Worm (Caenorhabditis elegans) whole organism, young adult: ENCODE results near the gene ZK686.3.

Experiments used
- B0035.1 ChIP-seq: sonication (generic microtip); optimal IDR thresholded peaks from 2 replicates; lab custom pipeline; 2016; ENCODE audit warnings: missing genetic modification characterization, mild to moderate bottlenecking, missing compliant biosample characterization, missing genotype, missing genetic modification reagents
- F39B2.1 ChIP-seq: fragments of 200-800 bp; sonication (Bioruptor generic); IDR thresholded peaks from 2 replicates; pipeline ENCODE4 v1.3.6; 2022; ENCODE audit warnings: missing genetic modification reagents, missing genetic modification characterization, missing compliant biosample characterization
- F52B5.7 ChIP-seq: sonication (generic microtip); optimal IDR thresholded peaks from 2 replicates; lab custom pipeline; 2016; ENCODE audit warnings: mild to moderate bottlenecking, missing genetic modification characterization, missing compliant biosample characterization
- F57A8.1 ChIP-seq: fragments of 200-800 bp; sonication (Bioruptor generic); optimal IDR thresholded peaks from 2 replicates; lab custom pipeline; 2018; ENCODE audit warnings: mild to moderate bottlenecking, missing genetic modification characterization, moderate library complexity, missing compliant biosample characterization
- F57C9.4 ChIP-seq: sonication (generic microtip); optimal IDR thresholded peaks from 2 replicates; lab custom pipeline; 2017; ENCODE audit warnings: mild to moderate bottlenecking, missing genetic modification characterization, missing compliant biosample characterization
- K11D2.4 ChIP-seq: fragments of 200-800 bp; sonication (Bioruptor generic); IDR thresholded peaks from 2 replicates; pipeline ENCODE4 v1.3.6; 2022; ENCODE audit warnings: missing genetic modification reagents, missing genetic modification characterization, missing compliant biosample characterization
- T26A5.8 ChIP-seq: sonication (generic microtip); optimal IDR thresholded peaks from 2 replicates; lab custom pipeline; 2016; ENCODE audit warnings: missing genetic modification characterization, missing compliant biosample characterization
- Y67H2A.10 ChIP-seq: fragments of 200-800 bp; sonication (Bioruptor generic); conservative IDR thresholded peaks from 2 replicates; pipeline ENCODE4 v1.3.6; 2022; ENCODE audit warnings: missing genetic modification reagents, missing genetic modification characterization, missing compliant biosample characterization
- akir-1 ChIP-seq: fragments of 200-800 bp; sonication (Bioruptor generic); optimal IDR thresholded peaks from 2 replicates; lab custom pipeline; 2018; ENCODE audit warnings: mild to moderate bottlenecking, missing genetic modification characterization, moderate library complexity, missing compliant biosample characterization
- aptf-3 ChIP-seq: fragments of 200-800 bp; sonication (Bioruptor generic); IDR thresholded peaks from 2 replicates; pipeline ENCODE4 v1.3.6; 2022; ENCODE audit warnings: missing genetic modification characterization, missing compliant biosample characterization
- athp-1 ChIP-seq: sonication (generic microtip); optimal IDR thresholded peaks from 2 replicates; lab custom pipeline; 2017; ENCODE audit warnings: mild to moderate bottlenecking, missing genetic modification characterization, missing compliant biosample characterization
- attf-6 ChIP-seq: fragments of 200-800 bp; sonication (Bioruptor generic); IDR thresholded peaks from 2 replicates; pipeline ENCODE4 v1.3.6; 2022; ENCODE audit warnings: missing genetic modification reagents, missing genetic modification characterization, missing compliant biosample characterization
- bed-1 ChIP-seq: fragments of 200-800 bp; sonication (Bioruptor generic); IDR thresholded peaks from 2 replicates; pipeline ENCODE4 v1.3.6; 2022; ENCODE audit warnings: missing genetic modification reagents, missing genetic modification characterization, missing compliant biosample characterization
- cebp-1 ChIP-seq, 2 experiments: fragments of 200-800 bp in 1 of 2; sonication (Bioruptor generic) in 1 of 2; sonication (generic microtip) in 1 of 2; IDR thresholded peaks in 1 of 2; optimal IDR thresholded peaks in 1 of 2; 2 replicates each; pipeline versions ENCODE4 v1.3.6 to Lab custom; 2017 to 2022; ENCODE audit warnings: missing compliant biosample characterization in 2 of 2, missing genetic modification characterization in 2 of 2, mild to moderate bottlenecking in 1 of 2, missing genetic modification reagents in 1 of 2, moderate library complexity in 1 of 2
- ceh-27 ChIP-seq: fragments of 200-800 bp; sonication (Bioruptor generic); optimal IDR thresholded peaks from 2 replicates; lab custom pipeline; 2018; ENCODE audit warnings: mild to moderate bottlenecking, missing genetic modification characterization, moderate library complexity, missing compliant biosample characterization
- ceh-40 ChIP-seq: fragments of 200-800 bp; sonication (Bioruptor generic); IDR thresholded peaks from 2 replicates; pipeline ENCODE4 v1.3.6; 2022; ENCODE audit warnings: missing genetic modification characterization, missing compliant biosample characterization
- ceh-58 ChIP-seq: fragments of 200-800 bp; sonication (Bioruptor generic); IDR thresholded peaks from 2 replicates; pipeline ENCODE4 v1.3.6; 2022; ENCODE audit warnings: missing genetic modification characterization, missing compliant biosample characterization
- ceh-91 ChIP-seq: fragments of 200-800 bp; sonication (Bioruptor generic); IDR thresholded peaks from 2 replicates; pipeline ENCODE4 v1.3.6; 2022; ENCODE audit warnings: missing genetic modification reagents, missing genetic modification characterization, missing compliant biosample characterization
- chd-7 ChIP-seq: sonication (generic microtip); optimal IDR thresholded peaks from 2 replicates; lab custom pipeline; 2016; ENCODE audit warnings: mild to moderate bottlenecking, missing genetic modification characterization, moderate library complexity, missing compliant biosample characterization
- dpff-1 ChIP-seq: sonication (generic microtip); optimal IDR thresholded peaks from 2 replicates; lab custom pipeline; 2017; ENCODE audit warnings: mild to moderate bottlenecking, missing genetic modification characterization, missing compliant biosample characterization
- egl-18 ChIP-seq: fragments of 200-800 bp; sonication (Bioruptor generic); IDR thresholded peaks from 2 replicates; pipeline ENCODE4 v1.3.6; 2022; ENCODE audit warnings: missing genetic modification reagents, missing genetic modification characterization, missing compliant biosample characterization
- egl-44 ChIP-seq: fragments of 200-800 bp; sonication (Bioruptor generic); IDR thresholded peaks from 2 replicates; pipeline ENCODE4 v1.3.6; 2022; ENCODE audit warnings: missing genetic modification reagents, missing genetic modification characterization, missing compliant biosample characterization
- egrh-3 ChIP-seq: fragments of 200-800 bp; sonication (Bioruptor generic); IDR thresholded peaks from 2 replicates; pipeline ENCODE4 v1.3.6; 2022; ENCODE audit warnings: missing genetic modification reagents, missing genetic modification characterization, missing compliant biosample characterization
- ets-4 ChIP-seq: fragments of 200-800 bp; sonication (Bioruptor generic); optimal IDR thresholded peaks from 2 replicates; lab custom pipeline; 2018; ENCODE audit warnings: mild to moderate bottlenecking, missing genetic modification characterization, missing compliant biosample characterization
- gei-17 ChIP-seq: fragments of 200-800 bp; sonication (Bioruptor generic); optimal IDR thresholded peaks from 2 replicates; lab custom pipeline; 2018; ENCODE audit warnings: mild to moderate bottlenecking, missing genetic modification characterization, missing compliant biosample characterization
- lag-1 ChIP-seq: fragments of 200-800 bp; sonication (Bioruptor generic); IDR thresholded peaks from 2 replicates; pipeline ENCODE4 v1.3.6; 2022; ENCODE audit warnings: missing genetic modification reagents, missing genetic modification characterization, missing compliant biosample characterization
- lin-35 ChIP-seq, 3 experiments: fragments of 150-350 bp in 2 of 3; sonication (generic microtip) in 1 of 3; optimal IDR thresholded peaks; 2 replicates each; lab custom pipeline; 2014 to 2018; ENCODE audit warnings: missing biosample characterization in 3 of 3, missing genetic modification characterization in 3 of 3, missing genetic modification reagents in 3 of 3
- madf-8 ChIP-seq: fragments of 200-800 bp; sonication (Bioruptor generic); conservative IDR thresholded peaks from 2 replicates; pipeline ENCODE4 v1.3.6; 2022; ENCODE audit warnings: missing genetic modification reagents, missing genetic modification characterization, missing compliant biosample characterization
- nfya-2 ChIP-seq: fragments of 200-800 bp; sonication (Bioruptor generic); IDR thresholded peaks from 2 replicates; pipeline ENCODE4 v1.3.6; 2022; ENCODE audit warnings: missing genetic modification reagents, missing genetic modification characterization, missing compliant biosample characterization
- nhr-120 ChIP-seq: fragments of 200-800 bp; sonication (Bioruptor generic); IDR thresholded peaks from 2 replicates; pipeline ENCODE4 v1.3.6; 2022; ENCODE audit warnings: missing genetic modification characterization, missing compliant biosample characterization
- nhr-27 ChIP-seq: fragments of 200-800 bp; sonication (Bioruptor generic); optimal IDR thresholded peaks from 2 replicates; lab custom pipeline; 2018; ENCODE audit warnings: mild to moderate bottlenecking, missing genetic modification characterization, moderate library complexity, missing compliant biosample characterization
- nhr-80 ChIP-seq: sonication (generic microtip); optimal IDR thresholded peaks from 2 replicates; lab custom pipeline; 2016; ENCODE audit warnings: missing genetic modification characterization, missing compliant biosample characterization
- nhr-90 ChIP-seq: sonication (generic microtip); optimal IDR thresholded peaks from 2 replicates; lab custom pipeline; 2016; ENCODE audit warnings: missing genotype, mild to moderate bottlenecking, missing genetic modification characterization, missing compliant biosample characterization
- rec-8 ChIP-seq, 2 experiments: sonication (generic microtip); optimal IDR thresholded peaks; 2 replicates each; lab custom pipeline; 2016; ENCODE audit warnings: mild to moderate bottlenecking in 2 of 2, missing genetic modification characterization in 2 of 2, missing genetic modification reagents in 2 of 2, missing genotype in 2 of 2, missing biosample characterization in 1 of 2, missing compliant biosample characterization in 1 of 2, moderate library complexity in 1 of 2
- sdz-38 ChIP-seq: sonication (generic microtip); optimal IDR thresholded peaks from 2 replicates; lab custom pipeline; 2016; ENCODE audit warnings: missing genotype, missing genetic modification characterization, missing compliant biosample characterization
- snpc-1.1 ChIP-seq: sonication (generic microtip); optimal IDR thresholded peaks from 2 replicates; lab custom pipeline; 2017; ENCODE audit warnings: missing genetic modification characterization, mild to moderate bottlenecking, missing compliant biosample characterization, antibody characterized with exemption, moderate library complexity, missing genotype, missing genetic modification reagents; ENCODE audit not compliant: insufficient read depth
- snpc-4 ChIP-seq, 5 experiments: fragments of 150-350 bp in 1 of 5; sonication (generic microtip) in 4 of 5; optimal IDR thresholded peaks; 2 replicates each; lab custom pipeline; 2014 to 2018; ENCODE audit warnings: missing genetic modification characterization in 5 of 5, missing biosample characterization in 3 of 5, antibody characterized with exemption in 2 of 5, mild to moderate bottlenecking in 2 of 5, missing compliant biosample characterization in 2 of 5, missing genotype in 2 of 5, moderate library complexity in 2 of 5, missing genetic modification reagents in 1 of 5
- somi-1 ChIP-seq: fragments of 200-800 bp; sonication (Bioruptor generic); optimal IDR thresholded peaks from 2 replicates; lab custom pipeline; 2018; ENCODE audit warnings: mild to moderate bottlenecking, missing genetic modification characterization, missing compliant biosample characterization
- sptf-2 ChIP-seq: fragments of 200-800 bp; sonication (Bioruptor generic); optimal IDR thresholded peaks from 2 replicates; lab custom pipeline; 2018; ENCODE audit warnings: mild to moderate bottlenecking, missing genetic modification characterization, missing compliant biosample characterization
- tbx-9 ChIP-seq: sonication (generic microtip); optimal IDR thresholded peaks from 2 replicates; lab custom pipeline; 2016; ENCODE audit warnings: borderline replicate concordance, missing genetic modification characterization, inconsistent platforms, missing compliant biosample characterization
- unc-62 ChIP-seq: fragments of 150-350 bp; optimal IDR thresholded peaks from 2 replicates; lab custom pipeline; 2014; ENCODE audit warnings: missing biosample characterization, missing genetic modification reagents, missing genetic modification characterization
- xnd-1 ChIP-seq: sonication (generic microtip); optimal IDR thresholded peaks from 2 replicates; lab custom pipeline; 2016; ENCODE audit warnings: missing genotype, missing genetic modification reagents, missing genetic modification characterization, missing compliant biosample characterization
- zim-3 ChIP-seq: sonication (generic microtip); optimal IDR thresholded peaks from 2 replicates; lab custom pipeline; 2017; ENCODE audit warnings: mild to moderate bottlenecking, missing genetic modification characterization, moderate library complexity, missing compliant biosample characterization
- ztf-22 ChIP-seq: fragments of 200-800 bp; sonication (Bioruptor generic); optimal IDR thresholded peaks from 2 replicates; lab custom pipeline; 2018; ENCODE audit warnings: mild to moderate bottlenecking, missing genetic modification characterization, moderate library complexity, missing compliant biosample characterization
- ztf-25 ChIP-seq: fragments of 200-800 bp; sonication (Bioruptor generic); IDR thresholded peaks from 2 replicates; pipeline ENCODE4 v1.3.6; 2022; ENCODE audit warnings: missing genetic modification reagents, missing genetic modification characterization, missing compliant biosample characterization
- ztf-28 ChIP-seq: fragments of 200-800 bp; sonication (Bioruptor generic); IDR thresholded peaks from 2 replicates; pipeline ENCODE4 v1.3.6; 2022; ENCODE audit warnings: missing genetic modification reagents, missing genetic modification characterization, missing compliant biosample characterization
- ztf-3 ChIP-seq: fragments of 200-800 bp; sonication (Bioruptor generic); optimal IDR thresholded peaks from 2 replicates; lab custom pipeline; 2018; ENCODE audit warnings: mild to moderate bottlenecking, missing genetic modification characterization, missing compliant biosample characterization
- ztf-6 ChIP-seq: fragments of 200-800 bp; sonication (Bioruptor generic); IDR thresholded peaks from 2 replicates; pipeline ENCODE4 v1.3.6; 2022; ENCODE audit warnings: missing genetic modification reagents, missing genetic modification characterization, missing compliant biosample characterization

Gene ZK686.3

ce11 chrIII:7718318-7718717, 50.5 kb downstream of the ZK686.3 start (continued):
- TF ChIP-seq F57C9.4 (tag; lab: Kevin White, UChicago): no peak
- TF ChIP-seq madf-8: no peak
- no peak for TF ChIP-seq xnd-1 (tag; lab: Kevin White, UChicago)
- TF ChIP-seq nhr-90 (tag; lab: Kevin White, UChicago): peak; percentile 47
- TF ChIP-seq gei-17: no peak
- no peak for TF ChIP-seq lin-35 (GFP tag; optimal IDR thresholded peaks at IDR 0.05; lab: Kevin White, UChicago)
- TF ChIP-seq ceh-40: no peak
- no peak for TF ChIP-seq nfya-2
- TF ChIP-seq sdz-38 (tag; lab: Kevin White, UChicago): no peak
- TF ChIP-seq egl-18 (GFP tag; lab: Robert Waterston, UW): no peak
- no peak for TF ChIP-seq ztf-25 (GFP tag; lab: Robert Waterston, UW)
- peak; percentile 34 for TF ChIP-seq ets-4 (GFP tag; lab: Kevin White, UChicago)
- TF ChIP-seq F57A8.1 (GFP tag; lab: Kevin White, UChicago): no peak
- no peak for TF ChIP-seq rec-8 (tag; optimal IDR thresholded peaks at IDR 0.05; lab: Kevin White, UChicago)
- TF ChIP-seq dpff-1 (tag; lab: Kevin White, UChicago): no peak
- no peak for TF ChIP-seq bed-1 (GFP tag; lab: Robert Waterston, UW)
- no peak for TF ChIP-seq snpc-4 (GFP tag; optimal IDR thresholded peaks at IDR 0.05; lab: Kevin White, UChicago)
- peak in 2 of 4 experiments; percentile 7 to 68 for TF ChIP-seq snpc-4 (tag; optimal IDR thresholded peaks at IDR 0.05; lab: Kevin White, UChicago)
- no peak for TF ChIP-seq B0035.1
- no peak for TF ChIP-seq ztf-22
- TF ChIP-seq athp-1 (tag; lab: Kevin White, UChicago): no peak
- TF ChIP-seq Y67H2A.10 (GFP tag; lab: Robert Waterston, UW): no peak
- no peak for TF ChIP-seq sptf-2
- no peak for TF ChIP-seq K11D2.4 (GFP tag; lab: Robert Waterston, UW)
- TF ChIP-seq tbx-9: no peak
- TF ChIP-seq lag-1: no peak
- TF ChIP-seq cebp-1 (GFP tag; IDR thresholded peaks at IDR 0.05; lab: Robert Waterston, UW): peak; percentile 42; the same call in 1 of the 2 replicates
- peak; percentile 86 for TF ChIP-seq cebp-1 (tag; optimal IDR thresholded peaks at IDR 0.05; lab: Kevin White, UChicago)
- no peak for TF ChIP-seq ztf-3 (GFP tag; lab: Kevin White, UChicago)
- TF ChIP-seq ceh-27 (GFP tag; lab: Kevin White, UChicago): no peak
- TF ChIP-seq akir-1 (GFP tag; lab: Kevin White, UChicago): no peak
- no peak for TF ChIP-seq egl-44 (GFP tag; lab: Robert Waterston, UW)
- no peak for TF ChIP-seq F52B5.7
- no peak for TF ChIP-seq aptf-3 (GFP tag; lab: Robert Waterston, UW)
- no peak for TF ChIP-seq ztf-6 (GFP tag; lab: Robert Waterston, UW)
- TF ChIP-seq somi-1: peak; percentile 71
- no peak for TF ChIP-seq T26A5.8
- no peak for TF ChIP-seq nhr-27
- no peak for TF ChIP-seq egrh-3 (GFP tag; lab: Robert Waterston, UW)
- TF ChIP-seq attf-6 (GFP tag; lab: Robert Waterston, UW): no peak
- no peak for TF ChIP-seq ztf-28
- TF ChIP-seq ceh-91: no peak
- no peak for TF ChIP-seq F39B2.1 (GFP tag; lab: Robert Waterston, UW)
- no peak for TF ChIP-seq unc-62
- TF ChIP-seq nhr-80 (tag; lab: Kevin White, UChicago): peak; percentile 99
- TF ChIP-seq snpc-1.1: no peak
- peak; percentile 13 for TF ChIP-seq chd-7
- TF ChIP-seq zim-3: no peak
- no peak for TF ChIP-seq ceh-58 (GFP tag; lab: Robert Waterston, UW)
- TF ChIP-seq nhr-120 (GFP tag; lab: Robert Waterston, UW): no peak
